Worm (Caenorhabditis elegans) whole organism, L1 larva: ENCODE results near the gene ftn-1.

Experiments
- Y116A8C.19 ChIP-seq: sonication (generic microtip); optimal IDR thresholded peaks from 2 replicates; lab custom pipeline; 2016; ENCODE audit warnings: missing compliant biosample characterization, missing genetic modification characterization, borderline replicate concordance
- ama-1 ChIP-seq: fragments of 150-350 bp; optimal IDR thresholded peaks from 2 replicates; lab custom pipeline; 2014
- dsc-1 ChIP-seq: sonication (generic microtip); optimal IDR thresholded peaks from 2 replicates; lab custom pipeline; 2016; ENCODE audit warnings: mild to moderate bottlenecking, missing genetic modification characterization, missing compliant biosample characterization
- jun-1 ChIP-seq: fragments of 150-350 bp; optimal IDR thresholded peaks from 2 replicates; lab custom pipeline; 2014; ENCODE audit warnings: missing biosample characterization, missing genetic modification reagents, missing genetic modification characterization
- mep-1 ChIP-seq: fragments of 150-350 bp; optimal IDR thresholded peaks from 2 replicates; lab custom pipeline; 2014; ENCODE audit warnings: missing biosample characterization, missing genetic modification characterization
- nhr-11 ChIP-seq: fragments of 150-350 bp; optimal IDR thresholded peaks from 2 replicates; lab custom pipeline; 2014; ENCODE audit warnings: missing biosample characterization, missing genetic modification characterization
- nhr-76 ChIP-seq: sonication (generic microtip); optimal IDR thresholded peaks from 2 replicates; lab custom pipeline; 2017; ENCODE audit warnings: missing biosample characterization, missing genetic modification characterization
- snpc-4 ChIP-seq: fragments of 150-350 bp; optimal IDR thresholded peaks from 2 replicates; lab custom pipeline; 2014; ENCODE audit warnings: missing biosample characterization, missing genetic modification characterization
- unc-62 ChIP-seq: fragments of 150-350 bp; optimal IDR thresholded peaks from 2 replicates; lab custom pipeline; 2014; ENCODE audit warnings: missing biosample characterization, missing genetic modification reagents, missing genetic modification characterization
- unc-86 ChIP-seq: sonication (generic microtip); optimal IDR thresholded peaks from 2 replicates; lab custom pipeline; 2016; ENCODE audit warnings: missing genetic modification characterization, missing compliant biosample characterization

- no peak for TF ChIP-seq Y116A8C.19 (tag; lab: Kevin White, UChicago)
- no peak for TF ChIP-seq mep-1 (tag; lab: Kevin White, UChicago)
- no peak for TF ChIP-seq unc-62 (GFP tag; lab: Kevin White, UChicago)
- TF ChIP-seq dsc-1: no peak
- no peak for TF ChIP-seq nhr-76 (tag; lab: Kevin White, UChicago)
- no peak for TF ChIP-seq jun-1 (tag; lab: Kevin White, UChicago)
- no peak for TF ChIP-seq ama-1 (lab: Kevin White, UChicago)
- no peak for TF ChIP-seq unc-86 (tag; lab: Kevin White, UChicago)
- TF ChIP-seq snpc-4: no peak
- TF ChIP-seq nhr-11 (tag; lab: Kevin White, UChicago): no peak
These were observed 24.0 kb downstream of the ftn-1 start, which contains the start of gene C54F6.6 for ce11 chrV:7523392-7523791.
